Worm (Caenorhabditis elegans) whole organism, L1 larva: ENCODE measurements around the gene K10D6.3.

Source experiments
- F16B12.6 ChIP-seq: fragments of 150-350 bp; optimal IDR thresholded peaks from 2 replicates; lab custom pipeline; 2014; ENCODE audit warnings: missing biosample characterization, missing genetic modification characterization
- Y116A8C.19 ChIP-seq: sonication (generic microtip); optimal IDR thresholded peaks from 2 replicates; lab custom pipeline; 2016; ENCODE audit warnings: missing compliant biosample characterization, missing genetic modification characterization, borderline replicate concordance
- aly-2 ChIP-seq: fragments of 150-350 bp; optimal IDR thresholded peaks from 2 replicates; lab custom pipeline; 2014; ENCODE audit warnings: missing biosample characterization, missing genetic modification characterization
- blmp-1 ChIP-seq: fragments of 150-350 bp; optimal IDR thresholded peaks from 2 replicates; lab custom pipeline; 2014; ENCODE audit warnings: missing biosample characterization, missing genetic modification characterization
- ceh-8 ChIP-seq: fragments of 200-800 bp; sonication (Bioruptor generic); optimal IDR thresholded peaks from 2 replicates; lab custom pipeline; 2018; ENCODE audit warnings: mild to moderate bottlenecking, missing genetic modification characterization, moderate library complexity, missing compliant biosample characterization
- ceh-82 ChIP-seq, 3 experiments: fragments of 150-350 bp in 1 of 3; sonication (generic microtip) in 2 of 3; optimal IDR thresholded peaks; 2 replicates each; lab custom pipeline; 2014 to 2017; ENCODE audit warnings: missing biosample characterization in 3 of 3, missing genetic modification characterization in 3 of 3
- ces-1 ChIP-seq: fragments of 150-350 bp; optimal IDR thresholded peaks from 2 replicates; lab custom pipeline; 2014; ENCODE audit warnings: missing biosample characterization, missing genetic modification reagents, missing genetic modification characterization
- dpl-1 ChIP-seq, 3 experiments: fragments of 150-350 bp in 2 of 3; sonication (generic microtip) in 1 of 3; optimal IDR thresholded peaks; 2 replicates each; lab custom pipeline; 2014 to 2017; ENCODE audit warnings: missing biosample characterization in 3 of 3, missing genetic modification characterization in 3 of 3, missing genetic modification reagents in 3 of 3
- dsc-1 ChIP-seq: sonication (generic microtip); optimal IDR thresholded peaks from 2 replicates; lab custom pipeline; 2016; ENCODE audit warnings: mild to moderate bottlenecking, missing genetic modification characterization, missing compliant biosample characterization
- efl-3 ChIP-seq: fragments of 200-800 bp; sonication (Bioruptor generic); optimal IDR thresholded peaks from 2 replicates; lab custom pipeline; 2018; ENCODE audit warnings: mild to moderate bottlenecking, missing genetic modification characterization, missing compliant biosample characterization
- egl-27 ChIP-seq, 2 experiments: fragments of 150-350 bp in 1 of 2; sonication (generic microtip); optimal IDR thresholded peaks; 3 replicates each; lab custom pipeline; 2017 to 2018; ENCODE audit warnings: missing biosample characterization in 2 of 2, missing genetic modification characterization in 2 of 2, missing genetic modification reagents in 2 of 2
- elt-2 ChIP-seq: sonication (generic microtip); optimal IDR thresholded peaks from 2 replicates; lab custom pipeline; 2016; ENCODE audit warnings: missing genetic modification characterization, mild to moderate bottlenecking, inconsistent platforms, missing compliant biosample characterization, missing genetic modification reagents
- fkh-4 ChIP-seq: sonication (generic microtip); optimal IDR thresholded peaks from 2 replicates; lab custom pipeline; 2016; ENCODE audit warnings: missing compliant biosample characterization, missing genetic modification characterization, borderline replicate concordance
- grh-1 ChIP-seq: fragments of 200-800 bp; sonication (Bioruptor generic); IDR thresholded peaks from 2 replicates; pipeline ENCODE4 v1.3.6; 2022; ENCODE audit warnings: missing genetic modification reagents, missing genetic modification characterization, missing compliant biosample characterization
- hlh-4 ChIP-seq: sonication (generic microtip); optimal IDR thresholded peaks from 2 replicates; lab custom pipeline; 2016; ENCODE audit warnings: mild to moderate bottlenecking, missing genetic modification characterization, missing compliant biosample characterization
- lin-13 ChIP-seq: fragments of 150-350 bp; optimal IDR thresholded peaks from 2 replicates; lab custom pipeline; 2014; ENCODE audit warnings: missing biosample characterization, missing genetic modification reagents, missing genetic modification characterization
- lin-14 ChIP-seq: fragments of 200-800 bp; sonication (Bioruptor generic); optimal IDR thresholded peaks from 2 replicates; lab custom pipeline; 2018; ENCODE audit warnings: mild to moderate bottlenecking, missing genetic modification characterization, moderate library complexity, missing compliant biosample characterization
- lin-39 ChIP-seq: fragments of 150-350 bp; optimal IDR thresholded peaks from 2 replicates; lab custom pipeline; 2014; ENCODE audit warnings: missing biosample characterization, missing genetic modification reagents, missing genetic modification characterization
- lir-3 ChIP-seq: sonication (generic microtip); optimal IDR thresholded peaks from 2 replicates; lab custom pipeline; 2016; ENCODE audit warnings: mild to moderate bottlenecking, missing genetic modification characterization, moderate library complexity, missing compliant biosample characterization; ENCODE audit not compliant: poor library complexity
- nhr-11 ChIP-seq: fragments of 150-350 bp; optimal IDR thresholded peaks from 2 replicates; lab custom pipeline; 2014; ENCODE audit warnings: missing biosample characterization, missing genetic modification characterization
- nhr-12 ChIP-seq: sonication (generic microtip); optimal IDR thresholded peaks from 2 replicates; lab custom pipeline; 2017; ENCODE audit warnings: missing biosample characterization, missing genetic modification characterization
- nhr-19 ChIP-seq: fragments of 200-800 bp; sonication (Bioruptor generic); conservative IDR thresholded peaks from 2 replicates; pipeline ENCODE4 v1.3.6; 2022; ENCODE audit warnings: missing genetic modification characterization, missing compliant biosample characterization
- nhr-47 ChIP-seq: sonication (generic microtip); optimal IDR thresholded peaks from 2 replicates; lab custom pipeline; 2016; ENCODE audit warnings: mild to moderate bottlenecking, missing genetic modification characterization, moderate library complexity, missing compliant biosample characterization
- nhr-77 ChIP-seq: fragments of 150-350 bp; optimal IDR thresholded peaks from 2 replicates; lab custom pipeline; 2014; ENCODE audit warnings: missing biosample characterization, missing genetic modification characterization
- nhr-90 ChIP-seq: sonication (generic microtip); optimal IDR thresholded peaks from 2 replicates; lab custom pipeline; 2016; ENCODE audit warnings: mild to moderate bottlenecking, missing genetic modification characterization, missing compliant biosample characterization; ENCODE audit not compliant: poor library complexity
- sup-37 ChIP-seq: fragments of 200-800 bp; sonication (Bioruptor generic); optimal IDR thresholded peaks from 2 replicates; lab custom pipeline; 2018; ENCODE audit warnings: mild to moderate bottlenecking, missing genetic modification characterization, missing compliant biosample characterization
- swsn-7 ChIP-seq: sonication (generic microtip); optimal IDR thresholded peaks from 2 replicates; lab custom pipeline; 2016; ENCODE audit warnings: missing genetic modification characterization, missing compliant biosample characterization
- tbx-2 ChIP-seq: sonication (generic microtip); optimal IDR thresholded peaks from 2 replicates; lab custom pipeline; 2016; ENCODE audit warnings: missing genetic modification characterization, missing compliant biosample characterization
- vab-15 ChIP-seq: sonication (generic microtip); optimal IDR thresholded peaks from 2 replicates; lab custom pipeline; 2017; ENCODE audit warnings: missing genotype, mild to moderate bottlenecking, missing genetic modification characterization, missing compliant biosample characterization
- xbp-1 ChIP-seq: sonication (generic microtip); optimal IDR thresholded peaks from 2 replicates; lab custom pipeline; 2016; ENCODE audit warnings: missing genetic modification characterization, missing compliant biosample characterization
- zag-1 ChIP-seq: fragments of 150-350 bp; optimal IDR thresholded peaks from 2 replicates; lab custom pipeline; 2014; ENCODE audit warnings: missing biosample characterization, missing genetic modification characterization

K10D6.3 gene

ce11 chrV:11200316-11200715, at the start of gene K10D6.3:
Gene K10D6.3 (plus strand): TSS chrV:11200616.
- TF ChIP-seq ces-1 (GFP tag; lab: Kevin White, UChicago) (no peak), hlh-4 (tag; lab: Kevin White, UChicago) (no peak), blmp-1 (no peak), Y116A8C.19 (tag; lab: Kevin White, UChicago) (no peak), nhr-12 (tag; lab: Kevin White, UChicago) (no peak), nhr-77 (tag; lab: Kevin White, UChicago) (no peak), lin-39 (tag; lab: Kevin White, UChicago) (no peak), sup-37 (GFP tag; lab: Kevin White, UChicago) (no peak), xbp-1 (tag; lab: Kevin White, UChicago) (no peak), F16B12.6 (tag; lab: Kevin White, UChicago) (no peak), lir-3 (tag; lab: Kevin White, UChicago) (no peak)

- no peak for TF ChIP-seq lin-13 (GFP tag; lab: Kevin White, UChicago)
- no peak for TF ChIP-seq elt-2 (tag; lab: Kevin White, UChicago)
- TF ChIP-seq nhr-19: no peak
- TF ChIP-seq vab-15 (tag; lab: Kevin White, UChicago): no peak
- no peak for TF ChIP-seq lir-3 (tag; lab: Kevin White, UChicago)
- TF ChIP-seq nhr-77 (tag; lab: Kevin White, UChicago): no peak
- no peak for TF ChIP-seq grh-1 (GFP tag; lab: Robert Waterston, UW)
- no peak for TF ChIP-seq nhr-11 (tag; lab: Kevin White, UChicago)
- no peak for TF ChIP-seq lin-14 (GFP tag; lab: Kevin White, UChicago)
- TF ChIP-seq dsc-1 (tag; lab: Kevin White, UChicago): no peak
- TF ChIP-seq nhr-12 (tag; lab: Kevin White, UChicago): no peak
- no peak for TF ChIP-seq swsn-7
- TF ChIP-seq egl-27 (tag; optimal IDR thresholded peaks at IDR 0.05; lab: Kevin White, UChicago): no peak
- TF ChIP-seq zag-1 (tag; lab: Kevin White, UChicago): no peak
These were observed 48.1 kb upstream of the K10D6.3 start, which contains the start of gene srg-39 for ce11 chrV:11152333-11152732. Gene srg-39 (minus strand): TSS chrV:11152433.

ce11 chrV:11155553-11155952, 44.9 kb upstream of the K10D6.3 start, which contains the start of gene srg-38:
Gene srg-38 (minus strand): TSS chrV:11155653.
- no peak for TF ChIP-seq xbp-1 (tag; lab: Kevin White, UChicago)
- TF ChIP-seq efl-3 (GFP tag; lab: Kevin White, UChicago): no peak

ce11 chrV:11156589-11156988, 43.8 kb upstream of the K10D6.3 start:
- TF ChIP-seq blmp-1: no peak
- peak; percentile 93 for TF ChIP-seq ceh-8 (GFP tag; lab: Kevin White, UChicago)

ce11 chrV:11157947-11158346, 42.5 kb upstream of the K10D6.3 start, which contains the start of gene srg-42:
Gene srg-42 (minus strand): TSS chrV:11158047.
- TF ChIP-seq nhr-12 (tag; lab: Kevin White, UChicago) (no peak), fkh-4 (tag; lab: Kevin White, UChicago) (no peak), nhr-47 (tag; lab: Kevin White, UChicago) (no peak), dpl-1 (GFP tag; optimal IDR thresholded peaks at IDR 0.05; lab: Kevin White, UChicago) (no peak), grh-1 (GFP tag; lab: Robert Waterston, UW) (no peak), aly-2 (tag; lab: Kevin White, UChicago) (no peak), nhr-90 (tag; lab: Kevin White, UChicago) (no peak), ceh-82 (tag; optimal IDR thresholded peaks at IDR 0.05; lab: Kevin White, UChicago) (no peak), nhr-19 (no peak), tbx-2 (tag; lab: Kevin White, UChicago) (no peak)
- TF ChIP-seq, all 84 proteins: peak for 0
